Worm (Caenorhabditis elegans) whole organism, L1 larva: ENCODE data around the gene K08F9.3.

Source experiments
- C04F5.9 ChIP-seq: sonication (generic microtip); optimal IDR thresholded peaks from 2 replicates; lab custom pipeline; 2016; ENCODE audit warnings: missing genetic modification characterization, missing compliant biosample characterization
- C34B4.2 ChIP-seq: sonication (generic microtip); optimal IDR thresholded peaks from 2 replicates; lab custom pipeline; 2017; ENCODE audit warnings: mild to moderate bottlenecking, missing genetic modification characterization, missing compliant biosample characterization
- F16B12.6 ChIP-seq: fragments of 150-350 bp; optimal IDR thresholded peaks from 2 replicates; lab custom pipeline; 2014; ENCODE audit warnings: missing biosample characterization, missing genetic modification characterization
- Y116A8C.19 ChIP-seq: sonication (generic microtip); optimal IDR thresholded peaks from 2 replicates; lab custom pipeline; 2016; ENCODE audit warnings: missing compliant biosample characterization, missing genetic modification characterization, borderline replicate concordance
- alr-1 ChIP-seq: fragments of 200-800 bp; sonication (Bioruptor generic); optimal IDR thresholded peaks from 2 replicates; lab custom pipeline; 2018; ENCODE audit warnings: borderline replicate concordance, mild to moderate bottlenecking, missing genetic modification characterization, missing compliant biosample characterization
- ama-1 ChIP-seq: fragments of 150-350 bp; optimal IDR thresholded peaks from 2 replicates; lab custom pipeline; 2014
- ceh-63 ChIP-seq: fragments of 200-800 bp; sonication (Bioruptor generic); optimal IDR thresholded peaks from 2 replicates; lab custom pipeline; 2018; ENCODE audit warnings: mild to moderate bottlenecking, missing genetic modification characterization, missing compliant biosample characterization
- ceh-8 ChIP-seq: fragments of 200-800 bp; sonication (Bioruptor generic); optimal IDR thresholded peaks from 2 replicates; lab custom pipeline; 2018; ENCODE audit warnings: mild to moderate bottlenecking, missing genetic modification characterization, moderate library complexity, missing compliant biosample characterization
- dpl-1 ChIP-seq, 3 experiments: fragments of 150-350 bp in 2 of 3; sonication (generic microtip) in 1 of 3; optimal IDR thresholded peaks; 2 replicates each; lab custom pipeline; 2014 to 2017; ENCODE audit warnings: missing biosample characterization in 3 of 3, missing genetic modification characterization in 3 of 3, missing genetic modification reagents in 3 of 3
- efl-1 ChIP-seq, 4 experiments: fragments of 150-350 bp; optimal IDR thresholded peaks in 3 of 4; peaks in 1 of 4; 1 replicate in 1 of 4; 2 replicates in 3 of 4; lab custom pipeline; 2014; ENCODE audit warnings: missing biosample characterization in 2 of 4, missing genetic modification characterization in 2 of 4, missing genetic modification reagents in 2 of 4
- egl-13 ChIP-seq: sonication (generic microtip); optimal IDR thresholded peaks from 2 replicates; lab custom pipeline; 2016; ENCODE audit warnings: missing genotype, missing genetic modification reagents, missing genetic modification characterization, missing compliant biosample characterization
- elt-2 ChIP-seq: sonication (generic microtip); optimal IDR thresholded peaks from 2 replicates; lab custom pipeline; 2016; ENCODE audit warnings: missing genetic modification characterization, mild to moderate bottlenecking, inconsistent platforms, missing compliant biosample characterization, missing genetic modification reagents
- elt-3 ChIP-seq, 6 experiments: fragments of 150-350 bp in 1 of 6; sonication (generic microtip); optimal IDR thresholded peaks; 2 replicates each; lab custom pipeline; 2017 to 2018; ENCODE audit warnings: missing biosample characterization in 6 of 6, missing genetic modification characterization in 6 of 6, inconsistent platforms in 1 of 6
- grh-1 ChIP-seq: fragments of 200-800 bp; sonication (Bioruptor generic); IDR thresholded peaks from 2 replicates; pipeline ENCODE4 v1.3.6; 2022; ENCODE audit warnings: missing genetic modification reagents, missing genetic modification characterization, missing compliant biosample characterization
- hpl-2 ChIP-seq: fragments of 150-350 bp; optimal IDR thresholded peaks from 2 replicates; lab custom pipeline; 2014; ENCODE audit warnings: missing biosample characterization, missing genetic modification reagents, missing genetic modification characterization
- jun-1 ChIP-seq: fragments of 150-350 bp; optimal IDR thresholded peaks from 2 replicates; lab custom pipeline; 2014; ENCODE audit warnings: missing biosample characterization, missing genetic modification reagents, missing genetic modification characterization
- lin-13 ChIP-seq: fragments of 150-350 bp; optimal IDR thresholded peaks from 2 replicates; lab custom pipeline; 2014; ENCODE audit warnings: missing biosample characterization, missing genetic modification reagents, missing genetic modification characterization
- lin-14 ChIP-seq: fragments of 200-800 bp; sonication (Bioruptor generic); optimal IDR thresholded peaks from 2 replicates; lab custom pipeline; 2018; ENCODE audit warnings: mild to moderate bottlenecking, missing genetic modification characterization, moderate library complexity, missing compliant biosample characterization
- lin-15B ChIP-seq: fragments of 150-350 bp; sonication (generic microtip); optimal IDR thresholded peaks from 3 replicates; lab custom pipeline; 2014; ENCODE audit warnings: missing biosample characterization, missing genetic modification characterization
- lin-35 ChIP-seq, 2 experiments: fragments of 150-350 bp; optimal IDR thresholded peaks; 2 replicates each; lab custom pipeline; 2014; ENCODE audit warnings: missing biosample characterization in 2 of 2, missing genetic modification characterization in 2 of 2, missing genetic modification reagents in 2 of 2
- lir-3 ChIP-seq: sonication (generic microtip); optimal IDR thresholded peaks from 2 replicates; lab custom pipeline; 2016; ENCODE audit warnings: mild to moderate bottlenecking, missing genetic modification characterization, moderate library complexity, missing compliant biosample characterization; ENCODE audit not compliant: poor library complexity
- mab-9 ChIP-seq: fragments of 200-800 bp; sonication (Bioruptor generic); IDR thresholded peaks from 2 replicates; pipeline ENCODE4 v1.3.6; 2022; ENCODE audit warnings: missing genetic modification reagents, missing genetic modification characterization, missing compliant biosample characterization
- mdl-1 ChIP-seq, 2 experiments: fragments of 150-350 bp; optimal IDR thresholded peaks; 2 replicates each; lab custom pipeline; 2014 to 2017; ENCODE audit warnings: missing biosample characterization in 2 of 2, missing genetic modification characterization in 2 of 2, inconsistent platforms in 1 of 2
- mep-1 ChIP-seq: fragments of 150-350 bp; optimal IDR thresholded peaks from 2 replicates; lab custom pipeline; 2014; ENCODE audit warnings: missing biosample characterization, missing genetic modification characterization
- nhr-12 ChIP-seq: sonication (generic microtip); optimal IDR thresholded peaks from 2 replicates; lab custom pipeline; 2017; ENCODE audit warnings: missing biosample characterization, missing genetic modification characterization
- nhr-19 ChIP-seq: fragments of 200-800 bp; sonication (Bioruptor generic); conservative IDR thresholded peaks from 2 replicates; pipeline ENCODE4 v1.3.6; 2022; ENCODE audit warnings: missing genetic modification characterization, missing compliant biosample characterization
- nhr-20 ChIP-seq: sonication (generic microtip); optimal IDR thresholded peaks from 2 replicates; lab custom pipeline; 2016; ENCODE audit warnings: mild to moderate bottlenecking, missing genetic modification characterization, missing compliant biosample characterization
- nhr-28 ChIP-seq: fragments of 150-350 bp; optimal IDR thresholded peaks from 2 replicates; lab custom pipeline; 2014; ENCODE audit warnings: missing biosample characterization, missing genetic modification characterization
- nhr-47 ChIP-seq: sonication (generic microtip); optimal IDR thresholded peaks from 2 replicates; lab custom pipeline; 2016; ENCODE audit warnings: mild to moderate bottlenecking, missing genetic modification characterization, moderate library complexity, missing compliant biosample characterization
- nhr-76 ChIP-seq: sonication (generic microtip); optimal IDR thresholded peaks from 2 replicates; lab custom pipeline; 2017; ENCODE audit warnings: missing biosample characterization, missing genetic modification characterization
- nhr-77 ChIP-seq: fragments of 150-350 bp; optimal IDR thresholded peaks from 2 replicates; lab custom pipeline; 2014; ENCODE audit warnings: missing biosample characterization, missing genetic modification characterization
- nhr-85 ChIP-seq: sonication (generic microtip); peaks from one replicate; lab custom pipeline; 2016; ENCODE audit warnings: missing genetic modification characterization, inconsistent platforms, missing compliant biosample characterization
- pax-3 ChIP-seq: fragments of 200-800 bp; sonication (Bioruptor generic); optimal IDR thresholded peaks from 2 replicates; lab custom pipeline; 2018; ENCODE audit warnings: mild to moderate bottlenecking, missing genetic modification characterization, moderate library complexity, missing compliant biosample characterization
- pqm-1 ChIP-seq: sonication (generic microtip); optimal IDR thresholded peaks from 3 replicates; lab custom pipeline; 2017; ENCODE audit warnings: missing biosample characterization, missing genetic modification characterization
- rnt-1 ChIP-seq: sonication (generic microtip); optimal IDR thresholded peaks from 2 replicates; lab custom pipeline; 2016; ENCODE audit warnings: mild to moderate bottlenecking, missing genetic modification characterization, moderate library complexity, missing compliant biosample characterization
- skn-1 ChIP-seq: fragments of 150-350 bp; optimal IDR thresholded peaks from 2 replicates; lab custom pipeline; 2014; ENCODE audit warnings: missing biosample characterization, missing genetic modification characterization
- snu-23 ChIP-seq: sonication (generic microtip); optimal IDR thresholded peaks from 2 replicates; lab custom pipeline; 2016; ENCODE audit warnings: missing genetic modification characterization, missing compliant biosample characterization
- sox-4 ChIP-seq: sonication (generic microtip); optimal IDR thresholded peaks from 2 replicates; lab custom pipeline; 2016; ENCODE audit warnings: missing genetic modification characterization, missing compliant biosample characterization
- sptf-1 ChIP-seq: fragments of 150-350 bp; optimal IDR thresholded peaks from 2 replicates; lab custom pipeline; 2014; ENCODE audit warnings: missing biosample characterization, missing genetic modification characterization
- swsn-7 ChIP-seq: sonication (generic microtip); optimal IDR thresholded peaks from 2 replicates; lab custom pipeline; 2016; ENCODE audit warnings: missing genetic modification characterization, missing compliant biosample characterization
- tbx-2 ChIP-seq: sonication (generic microtip); optimal IDR thresholded peaks from 2 replicates; lab custom pipeline; 2016; ENCODE audit warnings: missing genetic modification characterization, missing compliant biosample characterization
- tlp-1 ChIP-seq: fragments of 150-350 bp; optimal IDR thresholded peaks from 2 replicates; lab custom pipeline; 2014; ENCODE audit warnings: missing biosample characterization, missing genetic modification characterization
- unc-130 ChIP-seq: fragments of 150-350 bp; optimal IDR thresholded peaks from 2 replicates; lab custom pipeline; 2017; ENCODE audit warnings: missing biosample characterization, missing genetic modification characterization, inconsistent platforms
- unc-30 ChIP-seq: sonication (generic microtip); optimal IDR thresholded peaks from 2 replicates; lab custom pipeline; 2017; ENCODE audit warnings: missing biosample characterization, missing genetic modification characterization
- unc-62 ChIP-seq: fragments of 150-350 bp; optimal IDR thresholded peaks from 2 replicates; lab custom pipeline; 2014; ENCODE audit warnings: missing biosample characterization, missing genetic modification reagents, missing genetic modification characterization
- unc-86 ChIP-seq: sonication (generic microtip); optimal IDR thresholded peaks from 2 replicates; lab custom pipeline; 2016; ENCODE audit warnings: missing genetic modification characterization, missing compliant biosample characterization
- unc-98 ChIP-seq: fragments of 200-800 bp; sonication (Bioruptor generic); IDR thresholded peaks from 2 replicates; pipeline ENCODE4 v1.3.6; 2022; ENCODE audit warnings: missing genetic modification characterization, missing compliant biosample characterization
- xbp-1 ChIP-seq: sonication (generic microtip); optimal IDR thresholded peaks from 2 replicates; lab custom pipeline; 2016; ENCODE audit warnings: missing genetic modification characterization, missing compliant biosample characterization

K08F9.3 gene

ce11 chrV:15132423-15132822 lies 7.9 kb upstream of the K08F9.3 start, which contains the start of gene str-171:
Gene str-171, minus strand, starts transcription at chrV:15132523.
- TF ChIP-seq efl-1 (optimal IDR thresholded peaks at IDR 0.05; lab: Kevin White, UChicago) (no peak), efl-1 (GFP tag; optimal IDR thresholded peaks at IDR 0.05 in 1 of 2; lab: Kevin White, UChicago) (peak in 1 of 2 experiments; percentile 39), nhr-76 (tag; lab: Kevin White, UChicago) (no peak)

- TF ChIP-seq elt-2 (tag; lab: Kevin White, UChicago) (peak; percentile 45), efl-1 (optimal IDR thresholded peaks at IDR 0.05; lab: Kevin White, UChicago) (no peak), efl-1 (GFP tag; optimal IDR thresholded peaks at IDR 0.05 in 1 of 2; lab: Kevin White, UChicago) (no peak), ama-1 (lab: Kevin White, UChicago) (no peak), xbp-1 (tag; lab: Kevin White, UChicago) (no peak), nhr-77 (no peak), lin-14 (no peak), elt-3 (tag; optimal IDR thresholded peaks at IDR 0.05; lab: Kevin White, UChicago) (peak in 1 of 6 experiments; percentile 14), skn-1 (no peak), nhr-20 (no peak), C04F5.9 (tag; lab: Kevin White, UChicago) (no peak), mab-9 (GFP tag; lab: Robert Waterston, UW) (no peak), unc-130 (no peak)
These were observed 6.5 kb upstream of the K08F9.3 start for ce11 chrV:15133812-15134211.

- TF ChIP-seq pqm-1 (tag; lab: Kevin White, UChicago) (no peak), mdl-1 (tag; optimal IDR thresholded peaks at IDR 0.05; lab: Kevin White, UChicago) (peak in 1 of 2 experiments; percentile 59), Y116A8C.19 (tag; lab: Kevin White, UChicago) (no peak), lin-15B (tag; lab: Kevin White, UChicago) (peak; percentile 94), lir-3 (tag; lab: Kevin White, UChicago) (peak; percentile 83), mep-1 (tag; lab: Kevin White, UChicago) (peak; percentile 84), rnt-1 (tag; lab: Kevin White, UChicago) (peak; percentile 93), lin-35 (GFP tag; optimal IDR thresholded peaks at IDR 0.05; lab: Kevin White, UChicago) (peak; percentile 88 to 95), nhr-19 (peak; percentile 72; the same call in 1 of the 2 replicates), sptf-1 (tag; lab: Kevin White, UChicago) (no peak), C04F5.9 (tag; lab: Kevin White, UChicago) (no peak), jun-1 (tag; lab: Kevin White, UChicago) (peak; percentile 41), nhr-47 (peak; percentile 79), tlp-1 (tag; lab: Kevin White, UChicago) (no peak), unc-86 (tag; lab: Kevin White, UChicago) (peak; percentile 49), snu-23 (peak; percentile 86), nhr-85 (tag; lab: Kevin White, UChicago) (peak; percentile 47), F16B12.6 (peak; percentile 61), sox-4 (no peak), C34B4.2 (tag; lab: Kevin White, UChicago) (no peak), ceh-8 (GFP tag; lab: Kevin White, UChicago) (no peak), nhr-12 (tag; lab: Kevin White, UChicago) (no peak), nhr-28 (no peak), egl-13 (no peak), alr-1 (tag; lab: Kevin White, UChicago) (no peak), unc-62 (GFP tag; lab: Kevin White, UChicago) (no peak), elt-3 (tag; optimal IDR thresholded peaks at IDR 0.05; lab: Kevin White, UChicago) (peak in 2 of 6 experiments; percentile 9 to 83), unc-30 (tag; lab: Kevin White, UChicago) (no peak), lin-13 (GFP tag; lab: Kevin White, UChicago) (peak; percentile 81), unc-98 (GFP tag; lab: Robert Waterston, UW) (no peak), grh-1 (0 out of 2 replicates have a peak, but pooled peaks have one; percentile 11), hpl-2 (GFP tag; lab: Kevin White, UChicago) (no peak), nhr-20 (peak; percentile 78), swsn-7 (tag; lab: Kevin White, UChicago) (peak; percentile 63), ceh-63 (GFP tag; lab: Kevin White, UChicago) (no peak), dpl-1 (GFP tag; optimal IDR thresholded peaks at IDR 0.05; lab: Kevin White, UChicago) (peak; percentile 85 to 90 (median 87)), ama-1 (lab: Kevin White, UChicago) (peak; percentile 26), tbx-2 (peak; percentile 70), unc-130 (peak; percentile 76), nhr-77 (peak; percentile 76), pax-3 (tag; lab: Kevin White, UChicago) (peak; percentile 89)
These were observed 3.6 kb upstream of the K08F9.3 start, which contains the start of gene aipl-1 for ce11 chrV:15136772-15137171. Gene aipl-1, minus strand, starts transcription at chrV:15136801.
